Fruit fly (Drosophila melanogaster) whole organism, embryonic: Measurements from ENCODE around the gene CG13884.

Source experiments
- Ada2b ChIP-seq: fragments of 200-800 bp; sonication (Bioruptor generic); IDR thresholded peaks from 2 replicates; pipeline ENCODE4 v1.3.6; 2022; ENCODE audit warnings: missing biosample characterization, missing genetic modification characterization
- Atf-2 ChIP-seq: fragments of 200-800 bp; sonication (Bioruptor generic); optimal IDR thresholded peaks from 2 replicates; lab custom pipeline; 2016; ENCODE audit warnings: missing biosample characterization, missing genetic modification characterization
- BEAF-32 ChIP-seq: fragments of 200-800 bp; sonication (Bioruptor generic); optimal IDR thresholded peaks from 3 replicates; lab custom pipeline; 2017; ENCODE audit warnings: missing biosample characterization, missing genetic modification characterization, mild to moderate bottlenecking, moderate library complexity, missing genetic modification reagents
- CG10147 ChIP-seq: fragments of 200-800 bp; sonication (Bioruptor generic); optimal IDR thresholded peaks from 2 replicates; lab custom pipeline; 2019; ENCODE audit warnings: missing biosample characterization, mild to moderate bottlenecking, missing genetic modification characterization, moderate library complexity
- CG10431 ChIP-seq: fragments of 200-800 bp; sonication (Bioruptor generic); optimal IDR thresholded peaks from 3 replicates; lab custom pipeline; 2018; ENCODE audit warnings: missing biosample characterization, mild to moderate bottlenecking, missing genetic modification characterization
- CG10979 ChIP-seq: fragments of 200-800 bp; sonication (Bioruptor generic); optimal IDR thresholded peaks from 2 replicates; lab custom pipeline; 2018; ENCODE audit warnings: missing biosample characterization, mild to moderate bottlenecking, missing genetic modification characterization, moderate library complexity
- CG11093 ChIP-seq: fragments of 200-800 bp; sonication (Bioruptor generic); IDR thresholded peaks from 3 replicates; pipeline ENCODE4 v1.3.6; 2022; ENCODE audit warnings: missing biosample characterization, missing genetic modification characterization
- CG14014 ChIP-seq: fragments of 200-800 bp; sonication (Bioruptor generic); IDR thresholded peaks from 2 replicates; pipeline ENCODE4 v1.3.6; 2022; ENCODE audit warnings: missing biosample characterization, missing genetic modification characterization
- CG15011 ChIP-seq: fragments of 200-800 bp; sonication (Bioruptor generic); optimal IDR thresholded peaks from 3 replicates; lab custom pipeline; 2018; ENCODE audit warnings: missing biosample characterization, mild to moderate bottlenecking, missing genetic modification characterization
- CG15601 ChIP-seq: fragments of 200-800 bp; sonication (Bioruptor generic); optimal IDR thresholded peaks from 3 replicates; lab custom pipeline; 2019; ENCODE audit warnings: missing biosample characterization, mild to moderate bottlenecking, missing genetic modification characterization, moderate library complexity
- CG17802 ChIP-seq: fragments of 200-800 bp; sonication (Bioruptor generic); optimal IDR thresholded peaks from 2 replicates; lab custom pipeline; 2018; ENCODE audit warnings: missing biosample characterization, mild to moderate bottlenecking, missing genetic modification characterization, moderate library complexity
- CG17829 ChIP-seq: fragments of 200-800 bp; optimal IDR thresholded peaks from 2 replicates; lab custom pipeline; 2019; ENCODE audit warnings: missing biosample characterization, mild to moderate bottlenecking, missing genetic modification characterization, moderate library complexity
- CG18619 ChIP-seq: fragments of 200-800 bp; sonication (Bioruptor generic); optimal IDR thresholded peaks from 3 replicates; lab custom pipeline; 2017; ENCODE audit warnings: missing biosample characterization, mild to moderate bottlenecking, missing genetic modification characterization
- CG2120 ChIP-seq: fragments of 200-800 bp; sonication (Bioruptor generic); optimal IDR thresholded peaks from 3 replicates; lab custom pipeline; 2016; ENCODE audit warnings: missing biosample characterization, missing genetic modification characterization
- CG2202 ChIP-seq: fragments of 200-800 bp; sonication (Bioruptor generic); optimal IDR thresholded peaks from 2 replicates; lab custom pipeline; 2018; ENCODE audit warnings: missing biosample characterization, mild to moderate bottlenecking, missing genetic modification characterization
- CG30431 ChIP-seq: fragments of 200-800 bp; sonication (Bioruptor generic); optimal IDR thresholded peaks from 2 replicates; lab custom pipeline; 2017; ENCODE audit warnings: missing biosample characterization, missing genetic modification characterization
- CG3407 ChIP-seq: fragments of 200-800 bp; sonication (Bioruptor generic); optimal IDR thresholded peaks from 2 replicates; lab custom pipeline; 2018; ENCODE audit warnings: missing biosample characterization, mild to moderate bottlenecking, missing genetic modification characterization
- CG34422 ChIP-seq: fragments of 200-800 bp; sonication (Bioruptor generic); IDR thresholded peaks from 3 replicates; pipeline ENCODE4 v1.3.6; 2022; ENCODE audit warnings: missing biosample characterization, missing genetic modification characterization
- CG3838 ChIP-seq: fragments of 200-800 bp; sonication (Bioruptor generic); optimal IDR thresholded peaks from 3 replicates; lab custom pipeline; 2016; ENCODE audit warnings: missing biosample characterization, missing genetic modification characterization
- CG42726 ChIP-seq: fragments of 200-800 bp; sonication (Bioruptor generic); IDR thresholded peaks from 2 replicates; pipeline ENCODE4 v1.3.6; 2022; ENCODE audit warnings: missing biosample characterization, missing genetic modification characterization; ENCODE audit not compliant: partially characterized antibody
- CG6272 ChIP-seq: fragments of 200-800 bp; sonication (Bioruptor generic); IDR thresholded peaks from 2 replicates; pipeline ENCODE4 v1.3.6; 2022; ENCODE audit warnings: missing biosample characterization, missing genetic modification characterization
- CG6683 ChIP-seq: fragments of 200-800 bp; sonication (Bioruptor generic); optimal IDR thresholded peaks from 2 replicates; lab custom pipeline; 2017; ENCODE audit warnings: missing biosample characterization, mild to moderate bottlenecking, missing genetic modification characterization, missing genetic modification reagents
- CG7928 ChIP-seq: fragments of 200-800 bp; sonication (Bioruptor generic); optimal IDR thresholded peaks from 2 replicates; lab custom pipeline; 2017; ENCODE audit warnings: missing biosample characterization, mild to moderate bottlenecking, missing genetic modification characterization
- Dek ChIP-seq: fragments of 200-800 bp; sonication (Bioruptor generic); optimal IDR thresholded peaks from 3 replicates; lab custom pipeline; 2019; ENCODE audit warnings: missing biosample characterization, mild to moderate bottlenecking, missing genetic modification characterization, moderate library complexity
- Elba2 ChIP-seq: fragments of 200-800 bp; sonication (Bioruptor generic); optimal IDR thresholded peaks from 3 replicates; lab custom pipeline; 2016; ENCODE audit warnings: missing biosample characterization, missing genetic modification characterization
- HLHmδ ChIP-seq: fragments of 200-800 bp; sonication (Bioruptor generic); optimal IDR thresholded peaks from 2 replicates; lab custom pipeline; 2018; ENCODE audit warnings: missing biosample characterization, mild to moderate bottlenecking, missing genetic modification characterization, moderate library complexity
- Lim3 ChIP-seq: fragments of 200-800 bp; sonication (Bioruptor generic); IDR thresholded peaks from 2 replicates; pipeline ENCODE4 v1.3.6; 2022; ENCODE audit warnings: missing biosample characterization, missing genetic modification characterization
- MBD-R2 ChIP-seq: fragments of 200-800 bp; sonication (Bioruptor generic); IDR thresholded peaks from 2 replicates; pipeline ENCODE4 v1.3.6; 2022; ENCODE audit warnings: missing biosample characterization, missing genetic modification characterization
- MTF-1 ChIP-seq: fragments of 200-800 bp; sonication (Bioruptor generic); optimal IDR thresholded peaks from 2 replicates; lab custom pipeline; 2018; ENCODE audit warnings: missing biosample characterization, mild to moderate bottlenecking, missing genetic modification characterization, borderline replicate concordance
- Nf-YB ChIP-seq: fragments of 200-800 bp; sonication (Bioruptor generic); optimal IDR thresholded peaks from 3 replicates; lab custom pipeline; 2019; ENCODE audit warnings: missing biosample characterization, mild to moderate bottlenecking, missing genetic modification characterization, moderate library complexity
- NfI ChIP-seq: fragments of 200-800 bp; sonication (Bioruptor generic); optimal IDR thresholded peaks from 3 replicates; lab custom pipeline; 2018; ENCODE audit warnings: missing biosample characterization, mild to moderate bottlenecking, missing genetic modification characterization, moderate library complexity
- Oli ChIP-seq: fragments of 200-800 bp; sonication (Bioruptor generic); optimal IDR thresholded peaks from 2 replicates; lab custom pipeline; 2018; ENCODE audit warnings: missing biosample characterization, mild to moderate bottlenecking, missing genetic modification characterization, moderate library complexity
- Opbp ChIP-seq: fragments of 200-800 bp; sonication (Bioruptor generic); IDR thresholded peaks from 3 replicates; pipeline ENCODE4 v1.3.6; 2022; ENCODE audit warnings: missing biosample characterization, missing genetic modification characterization; ENCODE audit not compliant: partially characterized antibody
- Ssrp ChIP-seq: fragments of 200-800 bp; sonication (Bioruptor generic); optimal IDR thresholded peaks from 2 replicates; lab custom pipeline; 2018; ENCODE audit warnings: missing biosample characterization, mild to moderate bottlenecking, missing genetic modification characterization, moderate library complexity
- Xrp1 ChIP-seq: fragments of 200-800 bp; sonication (Bioruptor generic); IDR thresholded peaks from 2 replicates; pipeline ENCODE4 v1.3.6; 2022; ENCODE audit warnings: missing biosample characterization, missing genetic modification characterization
- ac ChIP-seq: fragments of 200-800 bp; sonication (Bioruptor generic); optimal IDR thresholded peaks from 3 replicates; lab custom pipeline; 2017; ENCODE audit warnings: missing biosample characterization, mild to moderate bottlenecking, missing genetic modification characterization
- cg ChIP-seq: fragments of 200-800 bp; sonication (Bioruptor generic); optimal IDR thresholded peaks from 3 replicates; lab custom pipeline; 2019; ENCODE audit warnings: missing biosample characterization, mild to moderate bottlenecking, missing genetic modification characterization, moderate library complexity
- crol ChIP-seq: fragments of 200-800 bp; sonication (Bioruptor generic); IDR thresholded peaks from 2 replicates; pipeline ENCODE4 v1.3.6; 2022; ENCODE audit warnings: missing biosample characterization, missing genetic modification characterization
- danr ChIP-seq: fragments of 200-800 bp; sonication (Bioruptor generic); IDR thresholded peaks from 2 replicates; pipeline ENCODE4 v1.3.6; 2022; ENCODE audit warnings: missing biosample characterization, missing genetic modification characterization
- emc ChIP-seq: fragments of 200-800 bp; sonication (Bioruptor generic); optimal IDR thresholded peaks from 2 replicates; lab custom pipeline; 2016; ENCODE audit warnings: missing biosample characterization, missing genetic modification characterization
- fd3F ChIP-seq: fragments of 200-800 bp; sonication (Bioruptor generic); optimal IDR thresholded peaks from 2 replicates; lab custom pipeline; 2018; ENCODE audit warnings: missing biosample characterization, mild to moderate bottlenecking, missing genetic modification characterization, moderate library complexity
- jing ChIP-seq: fragments of 200-800 bp; sonication (Bioruptor generic); optimal IDR thresholded peaks from 2 replicates; lab custom pipeline; 2018; ENCODE audit warnings: missing biosample characterization, mild to moderate bottlenecking, missing genetic modification characterization
- kni ChIP-seq: fragments of 200-800 bp; sonication (Bioruptor generic); optimal IDR thresholded peaks from 3 replicates; lab custom pipeline; 2017; ENCODE audit warnings: mild to moderate bottlenecking, missing biosample characterization, missing genetic modification reagents, missing genetic modification characterization
- lmd ChIP-seq: fragments of 200-800 bp; sonication (Bioruptor generic); IDR thresholded peaks from 2 replicates; pipeline ENCODE4 v1.3.6; 2022; ENCODE audit warnings: missing biosample characterization, missing genetic modification characterization
- mam ChIP-seq: fragments of 200-800 bp; sonication (Bioruptor generic); optimal IDR thresholded peaks from 3 replicates; lab custom pipeline; 2016; ENCODE audit warnings: missing biosample characterization, missing genetic modification characterization
- pita ChIP-seq: fragments of 200-800 bp; sonication (Bioruptor generic); optimal IDR thresholded peaks from 2 replicates; lab custom pipeline; 2017; ENCODE audit warnings: missing biosample characterization, mild to moderate bottlenecking, missing genetic modification characterization
- pnt ChIP-seq: fragments of 200-800 bp; sonication (Bioruptor generic); optimal IDR thresholded peaks from 3 replicates; lab custom pipeline; 2016; ENCODE audit warnings: missing biosample characterization, missing genetic modification characterization
- sna ChIP-seq: fragments of 200-800 bp; sonication (Bioruptor generic); IDR thresholded peaks from 2 replicates; pipeline ENCODE4 v1.3.6; 2022; ENCODE audit warnings: missing biosample characterization, missing genetic modification characterization; ENCODE audit not compliant: partially characterized antibody
- so ChIP-seq: fragments of 200-800 bp; sonication (Bioruptor generic); IDR thresholded peaks from 3 replicates; pipeline ENCODE4 v1.3.6; 2022; ENCODE audit warnings: missing biosample characterization, missing genetic modification characterization
- tx ChIP-seq: fragments of 200-800 bp; sonication (Bioruptor generic); optimal IDR thresholded peaks from 2 replicates; lab custom pipeline; 2016; ENCODE audit warnings: missing biosample characterization, missing genetic modification characterization

The CG13884 gene

DNA sequence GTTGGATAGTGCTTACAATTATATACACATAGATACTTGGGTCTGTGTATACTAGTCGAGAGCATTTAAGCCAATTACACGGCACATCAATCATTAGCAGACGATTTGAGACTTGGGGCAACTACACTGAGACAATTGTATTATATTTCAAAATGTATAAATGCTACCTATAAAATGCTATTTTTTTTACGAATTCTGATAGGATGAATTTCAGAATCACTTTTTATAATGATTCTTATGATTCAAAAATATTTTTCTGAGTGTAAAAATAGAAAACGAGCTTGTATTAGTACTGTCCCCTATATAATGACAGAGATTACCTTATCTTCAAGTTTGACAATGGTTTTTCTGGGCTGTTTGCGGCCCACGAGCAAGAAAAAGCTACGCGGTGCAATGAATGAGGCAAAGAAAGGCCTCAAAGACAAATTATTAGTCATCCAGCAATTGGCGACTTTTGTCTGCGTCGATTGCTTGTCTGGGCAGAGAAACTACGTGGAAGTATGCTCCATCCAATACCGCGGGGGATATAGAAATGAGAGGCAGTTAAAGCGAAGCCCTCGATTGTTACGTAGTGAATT is 15.5 kb downstream of the CG13884 start (continued):
- TF ChIP-seq so (peak; percentile 69; the same call in 1 of the 3 replicates), CG11093 (no peak), ac (GFP tag; lab: Kevin White, UChicago) (no peak), CG2202 (peak; percentile 15), Lim3 (GFP tag; lab: Robert Waterston, UW) (no peak), CG17829 (tag; lab: Kevin White, UChicago) (peak; percentile 75), CG15011 (GFP tag; lab: Kevin White, UChicago) (no peak), kni (GFP tag; lab: Kevin White, UChicago) (no peak), Opbp (GFP tag; lab: Robert Waterston, UW) (no peak), jing (GFP tag; lab: Kevin White, UChicago) (no peak), crol (no peak), Atf-2 (no peak), CG14014 (GFP tag; lab: Robert Waterston, UW) (peak; percentile 80), mam (GFP tag; lab: Kevin White, UChicago) (peak; percentile 76), CG7928 (GFP tag; lab: Kevin White, UChicago) (no peak), Xrp1 (GFP tag; lab: Robert Waterston, UW) (peak; percentile 83), Ssrp (tag; lab: Kevin White, UChicago) (peak; percentile 47), Elba2 (GFP tag; lab: Kevin White, UChicago) (no peak), CG6272 (GFP tag; lab: Robert Waterston, UW) (peak; percentile 69), CG3407 (GFP tag; lab: Kevin White, UChicago) (no peak), NfI (GFP tag; lab: Kevin White, UChicago) (peak; percentile 43), lmd (peak; percentile 85), CG2120 (peak; percentile 84), MBD-R2 (GFP tag; lab: Robert Waterston, UW) (peak; percentile 63; the same call in 1 of the 2 replicates), Nf-YB (GFP tag; lab: Kevin White, UChicago) (peak; percentile 42), Ada2b (GFP tag; lab: Robert Waterston, UW) (peak; percentile 84), CG34422 (peak; percentile 78), MTF-1 (GFP tag; lab: Kevin White, UChicago) (no peak), CG15601 (tag; lab: Kevin White, UChicago) (no peak), CG10979 (tag; lab: Kevin White, UChicago) (peak; percentile 82), CG18619 (GFP tag; lab: Kevin White, UChicago) (peak; percentile 47), Oli (tag; lab: Kevin White, UChicago) (peak; percentile 66), CG30431 (no peak), cg (GFP tag; lab: Kevin White, UChicago) (peak; percentile 49), pita (GFP tag; lab: Kevin White, UChicago) (no peak), danr (GFP tag; lab: Robert Waterston, UW) (no peak; the same call in 1 of the 2 replicates), emc (GFP tag; lab: Kevin White, UChicago) (no peak), BEAF-32 (GFP tag; lab: Kevin White, UChicago) (no peak), Dek (peak; percentile 64), pnt (GFP tag; lab: Kevin White, UChicago) (peak; percentile 17), CG17802 (peak; percentile 42), tx (GFP tag; lab: Kevin White, UChicago) (peak; percentile 37), HLHmδ (GFP tag; lab: Kevin White, UChicago) (no peak), fd3F (GFP tag; lab: Kevin White, UChicago) (peak; percentile 56), CG10431 (no peak), CG42726 (GFP tag; lab: Robert Waterston, UW) (no peak), CG10147 (GFP tag; lab: Kevin White, UChicago) (peak; percentile 75), sna (GFP tag; lab: Robert Waterston, UW) (no peak), CG3838 (no peak), CG6683 (GFP tag; lab: Kevin White, UChicago) (peak; percentile 16)
